Worm (Caenorhabditis elegans) whole organism, early embryonic: ENCODE data around the gene lap-2.

Source experiments
- B0310.2 ChIP-seq: sonication (generic microtip); optimal IDR thresholded peaks from 2 replicates; lab custom pipeline; 2016; ENCODE audit warnings: mild to moderate bottlenecking, missing genetic modification characterization, missing compliant biosample characterization
- F13C5.2 ChIP-seq: sonication (generic microtip); optimal IDR thresholded peaks from 2 replicates; lab custom pipeline; 2017; ENCODE audit warnings: mild to moderate bottlenecking, missing genetic modification characterization, inconsistent platforms, missing compliant biosample characterization
- aly-1 ChIP-seq: sonication (generic microtip); optimal IDR thresholded peaks from 2 replicates; lab custom pipeline; 2016; ENCODE audit warnings: missing genetic modification characterization, missing compliant biosample characterization
- ceh-13 ChIP-seq: fragments of 200-800 bp; sonication (Bioruptor generic); optimal IDR thresholded peaks from 2 replicates; lab custom pipeline; 2018; ENCODE audit warnings: mild to moderate bottlenecking, missing genetic modification characterization, missing compliant biosample characterization
- hmbx-1 ChIP-seq: sonication (generic microtip); optimal IDR thresholded peaks from 2 replicates; lab custom pipeline; 2016; ENCODE audit warnings: mild to moderate bottlenecking, missing genetic modification characterization, missing compliant biosample characterization
- pes-1 ChIP-seq: fragments of 200-800 bp; sonication (Bioruptor generic); IDR thresholded peaks from 2 replicates; pipeline ENCODE4 v1.3.6; 2022; ENCODE audit warnings: missing genetic modification reagents, missing genetic modification characterization, missing compliant biosample characterization
- sea-1 ChIP-seq: fragments of 200-800 bp; sonication (Bioruptor generic); conservative IDR thresholded peaks from 2 replicates; pipeline ENCODE4 v1.3.6; 2022; ENCODE audit warnings: missing genetic modification characterization, missing compliant biosample characterization
- tbx-11 ChIP-seq: fragments of 200-800 bp; sonication (Bioruptor generic); IDR thresholded peaks from 2 replicates; pipeline ENCODE4 v1.3.6; 2022; ENCODE audit warnings: missing genetic modification characterization, missing compliant biosample characterization

- TF ChIP-seq hmbx-1 = no peak
- no peak for TF ChIP-seq ceh-13 (GFP tag; lab: Kevin White, UChicago)
- TF ChIP-seq B0310.2 (tag; lab: Kevin White, UChicago) = no peak
- no peak for TF ChIP-seq aly-1 (tag; lab: Kevin White, UChicago)
- no peak for TF ChIP-seq sea-1 (GFP tag; lab: Robert Waterston, UW)
- TF ChIP-seq pes-1 (GFP tag; lab: Robert Waterston, UW) = no peak
- no peak for TF ChIP-seq F13C5.2 (tag; lab: Kevin White, UChicago)
- TF ChIP-seq tbx-11 = no peak
Measured at ce11 chrV:12999559-12999958, 44.0 kb upstream of the lap-2 start, which contains the start of gene far-4.
